Worm (Caenorhabditis elegans) whole organism, L4/young adult: ENCODE measurements around the gene cank-26.

Experiments used
- W03F9.2 ChIP-seq: fragments of 150-350 bp; optimal IDR thresholded peaks from 2 replicates; lab custom pipeline; 2014; ENCODE audit warnings: missing biosample characterization, missing genetic modification characterization
- dao-5 ChIP-seq: sonication (generic microtip); optimal IDR thresholded peaks from 2 replicates; lab custom pipeline; 2016; ENCODE audit warnings: missing genotype, missing genetic modification characterization, moderate library complexity, missing compliant biosample characterization

ce11 chrII:3954018-3954417 is 20.8 kb downstream of the cank-26 start:
- TF ChIP-seq dao-5 (tag; lab: Kevin White, UChicago) (no peak), W03F9.2 (no peak)
